Fruit fly (Drosophila melanogaster) whole organism, embryonic: ENCODE data around the gene Gyf.
A peak's percentile ranks its signal among the peaks of the same experiment; 100 is the strongest.

Source experiments
- Bteb2 ChIP-seq: fragments of 200-800 bp; sonication (Bioruptor generic); optimal IDR thresholded peaks from 2 replicates; lab custom pipeline; 2016; ENCODE audit warnings: missing biosample characterization, missing genetic modification characterization
- CG10147 ChIP-seq: fragments of 200-800 bp; sonication (Bioruptor generic); optimal IDR thresholded peaks from 2 replicates; lab custom pipeline; 2019; ENCODE audit warnings: missing biosample characterization, mild to moderate bottlenecking, missing genetic modification characterization, moderate library complexity
- CG10959 ChIP-seq: fragments of 200-800 bp; sonication (Bioruptor generic); IDR thresholded peaks from 2 replicates; pipeline ENCODE4 v1.3.6; 2022; ENCODE audit warnings: missing biosample characterization, missing genetic modification characterization
- CG11398 ChIP-seq: fragments of 200-800 bp; sonication (Bioruptor generic); optimal IDR thresholded peaks from 2 replicates; lab custom pipeline; 2016; ENCODE audit warnings: missing biosample characterization, missing genetic modification characterization
- CG12391 ChIP-seq: fragments of 200-800 bp; sonication (Bioruptor generic); optimal IDR thresholded peaks from 3 replicates; lab custom pipeline; 2018; ENCODE audit warnings: missing biosample characterization, mild to moderate bottlenecking, missing genetic modification characterization, moderate library complexity
- CG13775 ChIP-seq: fragments of 200-800 bp; sonication (Bioruptor generic); optimal IDR thresholded peaks from 3 replicates; lab custom pipeline; 2017; ENCODE audit warnings: missing biosample characterization, mild to moderate bottlenecking, missing genetic modification characterization
- CG15479 ChIP-seq: fragments of 200-800 bp; sonication (Bioruptor generic); optimal IDR thresholded peaks from 3 replicates; lab custom pipeline; 2019; ENCODE audit warnings: missing biosample characterization, mild to moderate bottlenecking, missing genetic modification characterization, moderate library complexity
- CG16779 ChIP-seq: fragments of 200-800 bp; sonication (Bioruptor generic); IDR thresholded peaks from 2 replicates; pipeline ENCODE4 v1.3.6; 2022; ENCODE audit warnings: missing biosample characterization, missing genetic modification characterization
- CG16863 ChIP-seq: fragments of 200-800 bp; sonication (Bioruptor generic); optimal IDR thresholded peaks from 3 replicates; lab custom pipeline; 2016; ENCODE audit warnings: missing biosample characterization, missing genetic modification characterization
- CG17186 ChIP-seq: fragments of 200-800 bp; sonication (Bioruptor generic); optimal IDR thresholded peaks from 3 replicates; lab custom pipeline; 2017; ENCODE audit warnings: missing biosample characterization, missing genetic modification reagents, missing genetic modification characterization
- CG17385 ChIP-seq: fragments of 200-800 bp; sonication (Bioruptor generic); optimal IDR thresholded peaks from 3 replicates; lab custom pipeline; 2018; ENCODE audit warnings: missing biosample characterization, mild to moderate bottlenecking, missing genetic modification characterization
- CG17912 ChIP-seq: fragments of 200-800 bp; sonication (Bioruptor generic); optimal IDR thresholded peaks from 2 replicates; lab custom pipeline; 2018; ENCODE audit warnings: missing biosample characterization, mild to moderate bottlenecking, missing genetic modification characterization
- CG18011 ChIP-seq: fragments of 200-800 bp; sonication (Bioruptor generic); optimal IDR thresholded peaks from 2 replicates; lab custom pipeline; 2017; ENCODE audit warnings: missing biosample characterization, missing genetic modification characterization, mild to moderate bottlenecking, moderate library complexity, missing genotype
- CG2116 ChIP-seq: fragments of 200-800 bp; sonication (Bioruptor generic); optimal IDR thresholded peaks from 3 replicates; lab custom pipeline; 2018; ENCODE audit warnings: missing biosample characterization, mild to moderate bottlenecking, missing genetic modification characterization
- CG3065 ChIP-seq: fragments of 200-800 bp; sonication (Bioruptor generic); optimal IDR thresholded peaks from 2 replicates; lab custom pipeline; 2016; ENCODE audit warnings: missing biosample characterization, missing genetic modification characterization
- CG43689 ChIP-seq: fragments of 200-800 bp; sonication (Bioruptor generic); IDR thresholded peaks from 2 replicates; pipeline ENCODE4 v1.3.6; 2022; ENCODE audit warnings: missing biosample characterization, missing genetic modification characterization
- CG4424 ChIP-seq: fragments of 200-800 bp; sonication (Bioruptor generic); optimal IDR thresholded peaks from 3 replicates; lab custom pipeline; 2016; ENCODE audit warnings: missing biosample characterization, missing genetic modification characterization
- CG4820 ChIP-seq: fragments of 200-800 bp; sonication (Bioruptor generic); optimal IDR thresholded peaks from 3 replicates; lab custom pipeline; 2016; ENCODE audit warnings: missing biosample characterization, missing genetic modification characterization
- CG6175 ChIP-seq: fragments of 200-800 bp; sonication (Bioruptor generic); IDR thresholded peaks from 3 replicates; pipeline ENCODE4 v1.3.6; 2022; ENCODE audit warnings: missing biosample characterization, missing genetic modification characterization
- CG7271 ChIP-seq: fragments of 200-800 bp; sonication (Bioruptor generic); optimal IDR thresholded peaks from 2 replicates; lab custom pipeline; 2018; ENCODE audit warnings: missing biosample characterization, mild to moderate bottlenecking, missing genetic modification characterization, moderate library complexity
- CG7556 ChIP-seq: fragments of 200-800 bp; sonication (Bioruptor generic); optimal IDR thresholded peaks from 2 replicates; lab custom pipeline; 2017; ENCODE audit warnings: missing biosample characterization, mild to moderate bottlenecking, missing genetic modification characterization
- CG8478 ChIP-seq: fragments of >200 bp; optimal IDR thresholded peaks from 2 replicates; lab custom pipeline; 2018
- CG9797 ChIP-seq: fragments of 200-800 bp; sonication (Bioruptor generic); optimal IDR thresholded peaks from 3 replicates; lab custom pipeline; 2018; ENCODE audit warnings: missing biosample characterization, mild to moderate bottlenecking, missing genetic modification characterization
- ERR ChIP-seq: fragments of 200-800 bp; sonication (Bioruptor generic); optimal IDR thresholded peaks from 2 replicates; lab custom pipeline; 2016; ENCODE audit warnings: missing biosample characterization, missing genetic modification characterization
- Fer2 ChIP-seq: fragments of 200-800 bp; sonication (Bioruptor generic); optimal IDR thresholded peaks from 2 replicates; lab custom pipeline; 2018; ENCODE audit warnings: missing biosample characterization, mild to moderate bottlenecking, missing genetic modification characterization, moderate library complexity
- Jarid2 ChIP-seq: fragments of 200-800 bp; sonication (Bioruptor generic); optimal IDR thresholded peaks from 3 replicates; lab custom pipeline; 2017; ENCODE audit warnings: mild to moderate bottlenecking, missing biosample characterization, missing genetic modification reagents, missing genetic modification characterization
- Nf-YA ChIP-seq: fragments of 200-800 bp; sonication (Bioruptor generic); IDR thresholded peaks from 2 replicates; pipeline ENCODE4 v1.3.6; 2022; ENCODE audit warnings: missing biosample characterization, missing genetic modification characterization
- Six4 ChIP-seq: fragments of 200-800 bp; sonication (Bioruptor generic); optimal IDR thresholded peaks from 2 replicates; lab custom pipeline; 2016; ENCODE audit warnings: missing biosample characterization, missing genetic modification characterization
- Sry-β ChIP-seq: fragments of 200-800 bp; sonication (Bioruptor generic); optimal IDR thresholded peaks from 2 replicates; lab custom pipeline; 2018; ENCODE audit warnings: missing biosample characterization, mild to moderate bottlenecking, missing genetic modification characterization, moderate library complexity
- aop ChIP-seq: fragments of 200-800 bp; sonication (Bioruptor generic); IDR thresholded peaks from 2 replicates; pipeline ENCODE4 v1.3.6; 2022; ENCODE audit warnings: missing biosample characterization, missing genetic modification characterization
- ash1 ChIP-seq: fragments of 200-800 bp; sonication (Bioruptor generic); optimal IDR thresholded peaks from 2 replicates; lab custom pipeline; 2018; ENCODE audit warnings: missing biosample characterization, mild to moderate bottlenecking, missing genetic modification characterization
- bab2 ChIP-seq: fragments of 200-800 bp; sonication (Bioruptor generic); optimal IDR thresholded peaks from 2 replicates; lab custom pipeline; 2016; ENCODE audit warnings: missing biosample characterization, missing genetic modification characterization
- bigmax ChIP-seq: fragments of 200-800 bp; sonication (Bioruptor generic); optimal IDR thresholded peaks from 2 replicates; lab custom pipeline; 2018; ENCODE audit warnings: missing biosample characterization, mild to moderate bottlenecking, missing genetic modification characterization
- cato ChIP-seq: fragments of 200-800 bp; sonication (Bioruptor generic); optimal IDR thresholded peaks from 2 replicates; lab custom pipeline; 2016; ENCODE audit warnings: missing biosample characterization, missing genetic modification characterization, borderline replicate concordance
- dmrt11E ChIP-seq: fragments of 200-800 bp; sonication (Bioruptor generic); optimal IDR thresholded peaks from 3 replicates; lab custom pipeline; 2018; ENCODE audit warnings: missing biosample characterization, mild to moderate bottlenecking, missing genetic modification characterization, moderate library complexity
- eve ChIP-seq, 2 experiments: fragments of >200 bp; optimal IDR thresholded peaks; 2 replicates each; lab custom pipeline; 2017; ENCODE audit warnings: missing biosample characterization in 2 of 2, missing genetic modification characterization in 2 of 2
- gce ChIP-seq: fragments of 200-800 bp; sonication (Bioruptor generic); IDR thresholded peaks from 3 replicates; pipeline ENCODE4 v1.3.6; 2022; ENCODE audit warnings: missing biosample characterization, missing genetic modification characterization
- gcm2 ChIP-seq: fragments of 200-800 bp; sonication (Bioruptor generic); optimal IDR thresholded peaks from 2 replicates; lab custom pipeline; 2016; ENCODE audit warnings: missing biosample characterization, missing genetic modification characterization
- hth ChIP-seq: fragments of >200 bp; optimal IDR thresholded peaks from 2 replicates; lab custom pipeline; 2017; ENCODE audit warnings: inconsistent platforms
- ind ChIP-seq: fragments of 200-800 bp; sonication (Bioruptor generic); optimal IDR thresholded peaks from 3 replicates; lab custom pipeline; 2016; ENCODE audit warnings: missing biosample characterization, missing genetic modification characterization
- jumu ChIP-seq: fragments of 200-800 bp; sonication (Bioruptor generic); optimal IDR thresholded peaks from 3 replicates; lab custom pipeline; 2016; ENCODE audit warnings: missing biosample characterization, missing genetic modification characterization
- maf-S ChIP-seq: fragments of 200-800 bp; sonication (Bioruptor generic); optimal IDR thresholded peaks from 2 replicates; lab custom pipeline; 2016; ENCODE audit warnings: missing biosample characterization, missing genetic modification characterization
- mld ChIP-seq: fragments of 200-800 bp; sonication (Bioruptor generic); IDR thresholded peaks from 3 replicates; pipeline ENCODE4 v1.3.6; 2022; ENCODE audit warnings: missing biosample characterization, missing genetic modification characterization; ENCODE audit not compliant: partially characterized antibody
- pb ChIP-seq: fragments of 200-800 bp; sonication (Bioruptor generic); optimal IDR thresholded peaks from 3 replicates; lab custom pipeline; 2016; ENCODE audit warnings: missing biosample characterization, missing genetic modification characterization
- pita ChIP-seq: fragments of 200-800 bp; sonication (Bioruptor generic); optimal IDR thresholded peaks from 2 replicates; lab custom pipeline; 2017; ENCODE audit warnings: missing biosample characterization, mild to moderate bottlenecking, missing genetic modification characterization
- rib ChIP-seq: fragments of 200-800 bp; sonication (Bioruptor generic); IDR thresholded peaks from 2 replicates; pipeline ENCODE4 v1.3.6; 2022; ENCODE audit warnings: missing biosample characterization, missing genetic modification characterization
- so ChIP-seq: fragments of 200-800 bp; sonication (Bioruptor generic); IDR thresholded peaks from 3 replicates; pipeline ENCODE4 v1.3.6; 2022; ENCODE audit warnings: missing biosample characterization, missing genetic modification characterization
- sqz ChIP-seq: fragments of 200-800 bp; sonication (Bioruptor generic); optimal IDR thresholded peaks from 3 replicates; lab custom pipeline; 2018; ENCODE audit warnings: missing biosample characterization, mild to moderate bottlenecking, missing genetic modification characterization
- tgo ChIP-seq: fragments of 200-800 bp; sonication (Bioruptor generic); IDR thresholded peaks from 3 replicates; pipeline ENCODE4 v1.3.6; 2022; ENCODE audit warnings: missing biosample characterization, missing genetic modification characterization
- vvl ChIP-seq: fragments of 200-800 bp; sonication (Bioruptor generic); IDR thresholded peaks from 2 replicates; pipeline ENCODE4 v1.3.6; 2022; ENCODE audit warnings: missing biosample characterization, missing genetic modification characterization

Gyf gene

dm6 chr4:807422-808391, 59.1 kb downstream of the Gyf start (continued):
- TF ChIP-seq CG3065 (no peak), CG43689 (no peak), Jarid2 (GFP tag; lab: Kevin White, UChicago) (peak; percentile 60), tgo (GFP tag; lab: Robert Waterston, UW) (peak; percentile 64; the same call in 2 of the 3 replicates), rib (GFP tag; lab: Robert Waterston, UW) (no peak), CG9797 (GFP tag; lab: Kevin White, UChicago) (peak; percentile 18), CG10959 (GFP tag; lab: Robert Waterston, UW) (no peak), Nf-YA (GFP tag; lab: Robert Waterston, UW) (peak; percentile 77), CG4424 (GFP tag; lab: Kevin White, UChicago) (peak; percentile 90), cato (GFP tag; lab: Kevin White, UChicago) (peak; percentile 77), CG16779 (GFP tag; lab: Robert Waterston, UW) (no peak), gce (no peak), ERR (GFP tag; lab: Kevin White, UChicago) (no peak), Bteb2 (GFP tag; lab: Kevin White, UChicago) (peak; percentile 79), gcm2 (GFP tag; lab: Kevin White, UChicago) (peak; percentile 63), ind (GFP tag; lab: Kevin White, UChicago) (peak; percentile 78), CG4820 (GFP tag; lab: Kevin White, UChicago) (peak; percentile 72), eve (GFP tag; optimal IDR thresholded peaks at IDR 0.05; lab: Kevin White, UChicago) (peak in 1 of 2 experiments; percentile 97), ash1 (no peak), CG7556 (peak; percentile 96), hth (lab: Kevin White, UChicago) (no peak), CG7271 (tag; lab: Kevin White, UChicago) (no peak), jumu (peak; percentile 75), CG12391 (no peak), bigmax (GFP tag; lab: Kevin White, UChicago) (no peak), CG8478 (no peak), so (GFP tag; lab: Robert Waterston, UW) (peak; percentile 72; the same call in 1 of the 3 replicates), CG13775 (GFP tag; lab: Kevin White, UChicago) (peak; percentile 86), dmrt11E (tag; lab: Kevin White, UChicago) (peak; percentile 82), mld (GFP tag; lab: Robert Waterston, UW) (no peak), Fer2 (tag; lab: Kevin White, UChicago) (peak; percentile 29), maf-S (GFP tag; lab: Kevin White, UChicago) (peak; percentile 86), CG17912 (GFP tag; lab: Kevin White, UChicago) (no peak), CG2116 (GFP tag; lab: Kevin White, UChicago) (peak; percentile 63), pb (GFP tag; lab: Kevin White, UChicago) (peak; percentile 73), bab2 (peak; percentile 80), vvl (no peak), CG18011 (no peak), CG17186 (peak; percentile 59), CG11398 (GFP tag; lab: Kevin White, UChicago) (peak; percentile 34), sqz (peak; percentile 56), Sry-β (no peak), CG6175 (no peak), CG16863 (peak; percentile 86), CG10147 (GFP tag; lab: Kevin White, UChicago) (no peak), aop (GFP tag; lab: Robert Waterston, UW) (no peak), CG15479 (no peak), Six4 (GFP tag; lab: Kevin White, UChicago) (peak; percentile 83), pita (GFP tag; lab: Kevin White, UChicago) (no peak), CG17385 (GFP tag; lab: Kevin White, UChicago) (peak; percentile 84)
